Worm (Caenorhabditis elegans): Measurements from ENCODE around the gene hlh-27.

- no peak for TF ChIP-seq ztf-4 (tag; optimal IDR thresholded peaks at IDR 0.05)
- TF ChIP-seq snpc-4 (tag; optimal IDR thresholded peaks at IDR 0.05): no peak
- TF ChIP-seq egl-27 (tag; optimal IDR thresholded peaks at IDR 0.05): no peak
Measured at ce11 chrII:5531855-5532328, 8.1 kb downstream of the hlh-27 start, which contains the start of gene C17C3.9.

Measured in whole organism, L3 larva.